Worm (Caenorhabditis elegans): ENCODE measurements around the gene cat-1.

The cat-1 gene

DNA sequence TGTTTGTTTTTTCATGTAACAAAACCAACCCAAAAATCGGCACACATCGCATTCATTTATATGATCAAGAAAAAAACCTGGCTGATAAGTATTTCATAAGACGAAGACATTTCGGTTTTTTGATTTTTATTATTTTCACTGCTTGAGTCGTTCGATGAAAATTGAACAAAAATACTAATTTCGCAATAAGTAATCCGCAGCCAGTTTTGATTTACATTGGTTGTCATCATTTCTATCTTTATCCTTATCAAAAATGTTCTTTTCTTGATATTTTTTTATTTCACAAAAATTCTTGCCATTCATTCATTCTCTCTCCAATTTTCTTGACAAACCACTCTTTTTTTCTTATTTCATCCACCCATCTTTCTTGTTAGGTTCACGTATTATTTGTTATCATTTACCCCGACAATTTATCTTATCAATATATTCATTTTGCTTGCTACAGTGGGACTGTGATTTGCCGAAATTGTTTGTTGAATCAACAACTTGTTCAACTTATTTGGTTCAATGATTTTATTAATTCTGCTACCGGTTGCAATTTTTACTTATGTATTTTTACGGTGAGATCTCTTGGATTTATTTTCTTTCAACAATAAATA lies 3.6 kb upstream of the cat-1 start, which contains the start of gene cyp-43A1:
Gene cyp-43A1, plus strand, starts transcription at position 446 of the 599 bp plus-strand sequence.
- TF ChIP-seq jun-1 (tag; optimal IDR thresholded peaks at IDR 0.05) (no peak), sea-2 (GFP tag; optimal IDR thresholded peaks at IDR 0.05) (no peak), ceh-16 (tag; optimal IDR thresholded peaks at IDR 0.05) (no peak), nhr-67 (tag; optimal IDR thresholded peaks at IDR 0.05) (no peak), ZK546.5 (tag; optimal IDR thresholded peaks at IDR 0.05) (no peak), mml-1 (tag; optimal IDR thresholded peaks at IDR 0.05) (no peak), nhr-76 (tag; optimal IDR thresholded peaks at IDR 0.05) (no peak), hmg-11 (tag; optimal IDR thresholded peaks at IDR 0.05) (no peak), elt-2 (tag; optimal IDR thresholded peaks at IDR 0.05) (peak; percentile 71)

DNA sequence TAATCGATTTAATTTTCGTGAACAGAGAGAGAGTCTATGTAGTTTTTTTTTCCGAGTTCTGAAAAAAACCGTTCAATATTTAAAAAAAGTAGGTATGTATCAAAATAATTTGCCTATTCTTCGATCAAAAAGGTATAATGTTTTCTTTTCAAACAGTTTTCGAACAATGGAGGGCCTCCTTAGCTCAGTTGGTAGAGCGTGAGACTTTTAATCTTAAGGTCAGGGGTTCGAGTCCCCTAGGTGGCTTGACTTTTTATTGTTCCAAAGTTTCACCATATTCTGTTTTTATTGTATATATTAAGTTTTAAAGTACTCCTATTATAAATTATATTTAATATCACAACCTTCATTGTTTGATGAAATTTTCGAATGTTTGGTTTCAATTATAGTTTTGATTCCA lies 2.9 kb upstream of the cat-1 start:
- TF ChIP-seq elt-1 (tag; optimal IDR thresholded peaks at IDR 0.05) (no peak), nhr-77 (tag; optimal IDR thresholded peaks at IDR 0.05) (no peak), elt-2 (tag; optimal IDR thresholded peaks at IDR 0.05) (peak; percentile 28), lsy-12 (tag; optimal IDR thresholded peaks at IDR 0.05) (peak; percentile 11), nhr-43 (tag; optimal IDR thresholded peaks at IDR 0.05; ENCODE audit: poor library complexity, severe bottlenecking) (peak; percentile 59)

DNA sequence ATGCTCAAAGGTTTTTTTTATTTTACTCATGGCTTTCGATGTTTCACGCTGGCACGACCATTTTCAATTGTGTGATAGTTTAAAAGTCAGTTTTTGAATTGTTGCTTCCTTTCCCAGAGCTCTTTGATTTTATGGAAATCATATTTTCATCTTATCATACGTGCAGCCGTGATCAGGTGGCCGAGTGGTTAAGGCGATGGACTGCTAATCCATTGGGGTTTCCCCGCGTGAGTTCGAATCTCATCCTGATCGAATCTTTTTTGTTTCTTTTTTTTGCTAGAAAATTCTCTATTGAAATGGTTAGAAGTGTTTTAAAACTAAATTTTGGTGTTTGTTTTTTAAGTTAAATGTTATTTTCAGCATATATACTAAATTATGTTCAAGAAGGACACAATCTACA lies 1.3 kb downstream of the cat-1 start:
- TF ChIP-seq fos-1 (tag; optimal IDR thresholded peaks at IDR 0.05), result no peak
- peak; percentile 3 for TF ChIP-seq elt-2 (tag; optimal IDR thresholded peaks at IDR 0.05)
- TF ChIP-seq eor-1 (tag; optimal IDR thresholded peaks at IDR 0.05), result no peak
- TF ChIP-seq elt-1 (tag; optimal IDR thresholded peaks at IDR 0.05), result no peak

DNA sequence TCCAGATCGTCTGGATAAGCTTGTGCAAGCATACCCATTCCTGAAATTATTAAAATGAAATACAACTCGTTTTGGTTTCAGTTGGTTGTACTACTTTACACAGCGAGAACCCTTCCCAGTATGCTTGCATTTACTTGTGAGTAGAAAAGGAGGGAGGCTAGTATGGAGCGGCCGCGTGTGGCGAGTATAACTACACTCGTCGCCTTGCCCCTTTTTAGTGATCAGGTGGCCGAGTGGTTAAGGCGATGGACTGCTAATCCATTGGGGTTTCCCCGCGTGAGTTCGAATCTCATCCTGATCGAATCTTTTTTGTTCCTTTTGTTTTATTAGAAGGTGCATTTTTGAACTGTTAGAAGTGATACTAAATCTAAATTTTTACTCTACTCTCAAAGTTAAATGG lies 2.7 kb downstream of the cat-1 start:
- TF ChIP-seq nhr-77 (tag; optimal IDR thresholded peaks at IDR 0.05) (no peak), eor-1 (tag; optimal IDR thresholded peaks at IDR 0.05) (no peak), egl-27 (tag; optimal IDR thresholded peaks at IDR 0.05) (peak; percentile 54), aly-2 (tag; optimal IDR thresholded peaks at IDR 0.05) (no peak), daf-12 (tag; optimal IDR thresholded peaks at IDR 0.05) (no peak), nhr-237 (tag; optimal IDR thresholded peaks at IDR 0.05) (no peak), pqm-1 (tag; optimal IDR thresholded peaks at IDR 0.05) (no peak), elt-1 (tag; optimal IDR thresholded peaks at IDR 0.05) (no peak), ZK546.5 (tag; optimal IDR thresholded peaks at IDR 0.05) (no peak), ceh-28 (tag; optimal IDR thresholded peaks at IDR 0.05) (no peak), tbx-2 (tag; optimal IDR thresholded peaks at IDR 0.05) (peak; percentile 48), R02D3.7 (tag; optimal IDR thresholded peaks at IDR 0.05) (no peak), mdl-1 (tag; optimal IDR thresholded peaks at IDR 0.05) (no peak), fos-1 (tag; optimal IDR thresholded peaks at IDR 0.05) (no peak), pha-4 (tag; optimal IDR thresholded peaks at IDR 0.05) (peak; percentile 30), fkh-10 (GFP tag; optimal IDR thresholded peaks at IDR 0.05) (no peak), nhr-25 (tag; optimal IDR thresholded peaks at IDR 0.05) (no peak), nhr-11 (tag; optimal IDR thresholded peaks at IDR 0.05) (no peak), lsy-12 (tag; optimal IDR thresholded peaks at IDR 0.05) (peak; percentile 39), lin-15B (tag; optimal IDR thresholded peaks at IDR 0.05) (no peak), nhr-12 (tag; optimal IDR thresholded peaks at IDR 0.05) (no peak), fkh-2 (tag; optimal IDR thresholded peaks at IDR 0.05) (no peak), ztf-11 (tag; optimal IDR thresholded peaks at IDR 0.05) (no peak), snpc-4 (tag; optimal IDR thresholded peaks at IDR 0.05) (no peak), elt-3 (tag; optimal IDR thresholded peaks at IDR 0.05) (no peak), nhr-43 (tag; optimal IDR thresholded peaks at IDR 0.05; ENCODE audit: poor library complexity, severe bottlenecking) (peak; percentile 71), ceh-16 (tag; optimal IDR thresholded peaks at IDR 0.05) (no peak), sea-2 (GFP tag; optimal IDR thresholded peaks at IDR 0.05) (peak; percentile 37), mml-1 (tag; optimal IDR thresholded peaks at IDR 0.05) (no peak), egl-5 (tag; optimal IDR thresholded peaks at IDR 0.05) (no peak), jun-1 (tag; optimal IDR thresholded peaks at IDR 0.05) (no peak), nhr-23 (tag; optimal IDR thresholded peaks at IDR 0.05) (no peak), unc-39 (tag; optimal IDR thresholded peaks at IDR 0.05) (no peak), nhr-28 (tag; optimal IDR thresholded peaks at IDR 0.05) (no peak), zag-1 (tag; optimal IDR thresholded peaks at IDR 0.05) (no peak), nhr-67 (tag; optimal IDR thresholded peaks at IDR 0.05) (no peak), ztf-4 (tag; optimal IDR thresholded peaks at IDR 0.05) (no peak), ama-1 (optimal IDR thresholded peaks at IDR 0.05) (no peak), unc-62 (GFP tag; optimal IDR thresholded peaks at IDR 0.05) (no peak), skn-1 (tag; optimal IDR thresholded peaks at IDR 0.05) (no peak), ceh-9 (tag; optimal IDR thresholded peaks at IDR 0.05) (no peak), elt-2 (tag; optimal IDR thresholded peaks at IDR 0.05) (peak; percentile 10), hmg-11 (tag; optimal IDR thresholded peaks at IDR 0.05) (peak; percentile 79), ceh-82 (tag; optimal IDR thresholded peaks at IDR 0.05) (peak; percentile 41), nfya-1 (tag; optimal IDR thresholded peaks at IDR 0.05; ENCODE audit: insufficient read depth) (peak; percentile 29)

All from whole organism, L3 larva.